Fruit fly (Drosophila melanogaster) whole organism, prepupa: Measurements from ENCODE around the gene CG17260.

Experiments
- CG3032 ChIP-seq: fragments of 200-800 bp; optimal IDR thresholded peaks from 2 replicates; lab custom pipeline; 2019; ENCODE audit warnings: missing biosample characterization, mild to moderate bottlenecking, missing genetic modification characterization, moderate library complexity
- CG8632 ChIP-seq: fragments of 200-800 bp; sonication (Bioruptor generic); optimal IDR thresholded peaks from 3 replicates; lab custom pipeline; 2016; ENCODE audit warnings: missing biosample characterization, missing genetic modification characterization
- Hr39 ChIP-seq: fragments of 200-800 bp; sonication (Bioruptor generic); optimal IDR thresholded peaks from 2 replicates; lab custom pipeline; 2016; ENCODE audit warnings: missing biosample characterization, missing genetic modification characterization
- net ChIP-seq: fragments of 200-800 bp; sonication (Bioruptor generic); optimal IDR thresholded peaks from 3 replicates; lab custom pipeline; 2016; ENCODE audit warnings: missing biosample characterization, missing genetic modification characterization

dm6 chr2L:3086290-3086876 lies 49.4 kb downstream of the CG17260 start:
- TF ChIP-seq CG8632 (no peak), net (peak; percentile 57), Hr39 (GFP tag; lab: Kevin White, UChicago) (peak; percentile 34), CG3032 (tag; lab: Kevin White, UChicago) (peak; percentile 36)
